Fruit fly (Drosophila melanogaster): ENCODE measurements around the gene Gale.

dm6 chr3L:636434-636833 lies 11.9 kb upstream of the Gale start:
- no peak for TF ChIP-seq Myc (optimal IDR thresholded peaks at IDR 0.05)
- no peak for TF ChIP-seq psq (optimal IDR thresholded peaks at IDR 0.05)
- TF ChIP-seq Sin3A (optimal IDR thresholded peaks at IDR 0.05): no peak

Measured in Kc167 (cell line).